Fruit fly (Drosophila melanogaster): ENCODE results near the gene CG11601.

Gene CG11601

DNA sequence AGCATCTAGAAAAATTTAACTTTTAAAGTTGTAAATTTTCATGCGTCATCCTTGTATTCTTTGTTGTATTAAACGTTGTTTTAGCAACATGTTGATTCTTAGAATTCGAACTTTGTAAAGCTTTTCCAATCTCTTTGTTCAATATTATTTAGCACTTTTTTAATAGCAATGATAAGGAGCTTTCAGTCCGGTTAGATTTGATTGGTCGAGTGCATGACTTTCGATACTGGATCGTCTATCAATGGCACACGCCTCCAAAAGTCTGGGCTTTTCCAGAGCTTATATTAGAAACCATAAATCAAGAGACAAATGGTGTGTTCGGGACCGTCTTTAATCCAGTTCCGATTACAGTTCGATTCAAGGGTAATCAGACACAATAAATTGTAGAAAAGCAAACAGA lies 36.7 kb upstream of the CG11601 start:
- TF ChIP-seq CG13123 (GFP tag; optimal IDR thresholded peaks at IDR 0.05) (no peak), Nf-YC (tag; optimal IDR thresholded peaks at IDR 0.05) (peak; percentile 87), CG11504 (tag; optimal IDR thresholded peaks at IDR 0.05) (peak; percentile 67), ato (GFP tag; IDR thresholded peaks at IDR 0.05; ENCODE audit: partially characterized antibody) (no peak), Nf-YB (GFP tag; optimal IDR thresholded peaks at IDR 0.05) (peak; percentile 83), Mad (GFP tag; optimal IDR thresholded peaks at IDR 0.05) (no peak), dysf (GFP tag; IDR thresholded peaks at IDR 0.05) (no peak), exex (tag; optimal IDR thresholded peaks at IDR 0.05) (peak; percentile 80)

DNA sequence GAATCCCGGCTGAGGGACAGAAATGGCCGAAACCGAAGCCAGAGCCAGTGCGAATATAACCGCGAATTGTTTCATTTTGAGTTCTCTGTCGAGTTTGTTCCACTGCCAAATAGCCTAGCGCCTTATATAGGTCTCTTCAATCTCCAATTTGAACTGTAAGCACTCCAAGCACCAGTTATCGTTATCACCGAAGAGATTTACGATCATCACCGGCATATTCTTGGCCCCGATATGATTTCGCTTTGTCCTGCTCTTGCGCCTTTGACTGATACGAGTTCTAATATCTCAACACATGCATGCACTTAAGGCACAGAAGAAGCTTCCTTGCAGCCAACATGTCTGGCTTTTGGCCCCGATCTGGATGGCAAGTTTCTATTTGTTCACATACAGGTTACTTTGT lies 36.1 kb upstream of the CG11601 start, which contains the start of gene CG11912:
TSS of gene CG11912 (minus strand) at position 101 of the 400 bp plus-strand sequence.
- TF ChIP-seq cwo (GFP tag; optimal IDR thresholded peaks at IDR 0.05) (no peak), sens (GFP tag) (peak; percentile 30), chif (GFP tag; optimal IDR thresholded peaks at IDR 0.05) (no peak), CG1647 (GFP tag; optimal IDR thresholded peaks at IDR 0.05) (no peak)

DNA sequence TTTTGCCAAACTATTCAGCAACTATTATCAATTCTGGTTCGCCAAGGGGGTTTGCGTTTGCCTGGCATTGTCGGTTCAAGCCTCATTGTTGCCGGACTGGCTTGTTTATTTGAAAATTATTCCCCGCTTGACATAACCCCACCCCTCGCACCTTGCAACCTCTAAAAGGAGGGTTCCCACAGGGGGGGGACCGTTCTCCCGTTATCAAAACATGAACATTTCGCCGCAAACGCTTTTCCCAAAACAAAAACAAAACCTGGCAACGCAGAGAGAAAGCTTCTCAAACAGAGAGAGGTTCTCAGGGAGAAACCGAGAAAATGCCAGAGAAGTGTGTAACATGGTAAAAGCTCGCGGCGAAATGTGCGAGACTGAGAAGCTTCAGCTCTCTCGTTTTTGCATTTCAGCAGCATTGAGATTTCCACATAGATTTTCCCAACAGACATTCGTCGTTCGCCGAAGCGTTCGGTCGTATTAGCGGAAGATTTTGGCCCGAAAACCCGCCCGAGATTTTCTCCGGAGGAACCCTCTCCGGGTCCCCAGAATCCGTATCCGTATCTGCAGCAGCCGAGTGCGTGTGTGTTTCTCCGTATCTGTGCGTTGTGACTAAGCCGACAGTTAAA lies 26.9 kb upstream of the CG11601 start:
- TF ChIP-seq sd (tag; optimal IDR thresholded peaks at IDR 0.05) = peak; percentile 33
- TF ChIP-seq CG7745 (tag; optimal IDR thresholded peaks at IDR 0.05) = no peak
- no peak for TF ChIP-seq Fer3 (tag; optimal IDR thresholded peaks at IDR 0.05)
- no peak for TF ChIP-seq CG9215 (GFP tag; IDR thresholded peaks at IDR 0.05)
- TF ChIP-seq amos (GFP tag; IDR thresholded peaks at IDR 0.05; ENCODE audit: partially characterized antibody) = no peak
- no peak for TF ChIP-seq Blimp-1 (GFP tag; optimal IDR thresholded peaks at IDR 0.05)
- no peak for TF ChIP-seq CG30431 (GFP tag; optimal IDR thresholded peaks at IDR 0.05)
- no peak for TF ChIP-seq CG14050 (GFP tag; IDR thresholded peaks at IDR 0.05)
- TF ChIP-seq emc (GFP tag; optimal IDR thresholded peaks at IDR 0.05) = no peak
- TF ChIP-seq klu (GFP tag; IDR thresholded peaks at IDR 0.05) = no peak
- no peak for TF ChIP-seq lbe (GFP tag; optimal IDR thresholded peaks at IDR 0.05)
- TF ChIP-seq CG15514 (GFP tag; optimal IDR thresholded peaks at IDR 0.05) = peak; percentile 22
- TF ChIP-seq hth (optimal IDR thresholded peaks at IDR 0.05) = no peak
- TF ChIP-seq Hey (tag; optimal IDR thresholded peaks at IDR 0.05) = no peak
- TF ChIP-seq ap (GFP tag; IDR thresholded peaks at IDR 0.05) = no peak
- no peak for TF ChIP-seq Antp (GFP tag; optimal IDR thresholded peaks at IDR 0.05)
- TF ChIP-seq pum (GFP tag; optimal IDR thresholded peaks at IDR 0.05) = no peak
- TF ChIP-seq Med (GFP tag) = peak; percentile 46
- TF ChIP-seq CG10274 (GFP tag; optimal IDR thresholded peaks at IDR 0.05) = no peak
- TF ChIP-seq trh (GFP tag; optimal IDR thresholded peaks at IDR 0.05) = no peak
- TF ChIP-seq ranshi (GFP tag; IDR thresholded peaks at IDR 0.05) = no peak
- no peak for TF ChIP-seq CG13296 (GFP tag; optimal IDR thresholded peaks at IDR 0.05)
- no peak for TF ChIP-seq wdn (GFP tag; IDR thresholded peaks at IDR 0.05)
- no peak for TF ChIP-seq sima (GFP tag; optimal IDR thresholded peaks at IDR 0.05)
- TF ChIP-seq Dek (tag; optimal IDR thresholded peaks at IDR 0.05) = no peak
- no peak for TF ChIP-seq CG5180 (GFP tag; optimal IDR thresholded peaks at IDR 0.05)
- TF ChIP-seq nerfin-1 (tag; optimal IDR thresholded peaks at IDR 0.05) = no peak
- TF ChIP-seq org-1 (GFP tag; optimal IDR thresholded peaks at IDR 0.05) = no peak
- TF ChIP-seq CG8281 (tag; optimal IDR thresholded peaks at IDR 0.05) = no peak
- no peak for TF ChIP-seq fd96Cb (tag; optimal IDR thresholded peaks at IDR 0.05)
- TF ChIP-seq Sry-δ (GFP tag; optimal IDR thresholded peaks at IDR 0.05) = no peak
- TF ChIP-seq crol (GFP tag; IDR thresholded peaks at IDR 0.05) = peak; percentile 91
- TF ChIP-seq CG8478 (optimal IDR thresholded peaks at IDR 0.05) = no peak
- no peak for TF ChIP-seq CrebB (tag; optimal IDR thresholded peaks at IDR 0.05)
- TF ChIP-seq vvl (GFP tag; IDR thresholded peaks at IDR 0.05) = no peak; the same call in 1 of the 2 replicates
- no peak for TF ChIP-seq zf30C (GFP tag; optimal IDR thresholded peaks at IDR 0.05)
- TF ChIP-seq salm (tag; optimal IDR thresholded peaks at IDR 0.05) = no peak

All from whole organism, embryonic.